Worm (Caenorhabditis elegans) whole organism, L3 larva: ENCODE data around the gene ZK1236.5.

Experiments
- ceh-82 ChIP-seq: fragments of 150-350 bp; optimal IDR thresholded peaks from 2 replicates; lab custom pipeline; 2014; ENCODE audit warnings: missing biosample characterization, missing genetic modification characterization
- fos-1 ChIP-seq: fragments of 150-350 bp; optimal IDR thresholded peaks from 2 replicates; lab custom pipeline; 2014; ENCODE audit warnings: missing biosample characterization, missing genetic modification characterization
- hmg-11 ChIP-seq: sonication (generic microtip); optimal IDR thresholded peaks from 2 replicates; lab custom pipeline; 2016; ENCODE audit warnings: missing genetic modification characterization, missing compliant biosample characterization
- nhr-237 ChIP-seq: fragments of 150-350 bp; optimal IDR thresholded peaks from 2 replicates; lab custom pipeline; 2014; ENCODE audit warnings: missing biosample characterization, missing genetic modification characterization

- no peak for TF ChIP-seq nhr-237 (tag; lab: Kevin White, UChicago)
- TF ChIP-seq hmg-11 (tag; lab: Kevin White, UChicago): no peak
- TF ChIP-seq fos-1 (tag; lab: Kevin White, UChicago): no peak
- no peak for TF ChIP-seq ceh-82
Measured at ce11 chrIII:8444433-8445090, 12.5 kb upstream of the ZK1236.5 start.
